Fruit fly (Drosophila melanogaster) whole organism, pupa: ENCODE measurements around the gene Smug.

Experiments
- CG8301 ChIP-seq: fragments of 200-800 bp; sonication (Bioruptor generic); optimal IDR thresholded peaks from 2 replicates; lab custom pipeline; 2018; ENCODE audit warnings: missing biosample characterization, mild to moderate bottlenecking, missing genetic modification characterization
- CG9948 ChIP-seq: fragments of 200-800 bp; sonication (Bioruptor generic); optimal IDR thresholded peaks from 2 replicates; lab custom pipeline; 2018; ENCODE audit warnings: missing biosample characterization, mild to moderate bottlenecking, missing genetic modification characterization, moderate library complexity
- EcR ChIP-seq: fragments of 200-800 bp; sonication (Bioruptor generic); optimal IDR thresholded peaks from 3 replicates; lab custom pipeline; 2019; ENCODE audit warnings: missing biosample characterization, missing genetic modification characterization, mild to moderate bottlenecking, moderate library complexity, missing genetic modification reagents
- Pif1B ChIP-seq: fragments of 200-800 bp; sonication (Bioruptor generic); optimal IDR thresholded peaks from 3 replicates; lab custom pipeline; 2016; ENCODE audit warnings: missing biosample characterization, missing genetic modification characterization
- Snoo ChIP-seq: fragments of 200-800 bp; sonication (Bioruptor generic); optimal IDR thresholded peaks from 3 replicates; lab custom pipeline; 2017; ENCODE audit warnings: missing biosample characterization, mild to moderate bottlenecking, missing genetic modification characterization, inconsistent platforms
- rn ChIP-seq: fragments of 200-800 bp; sonication (Bioruptor generic); IDR thresholded peaks from 2 replicates; pipeline ENCODE4 v1.3.6; 2022; ENCODE audit warnings: missing biosample characterization, missing genetic modification characterization

DNA sequence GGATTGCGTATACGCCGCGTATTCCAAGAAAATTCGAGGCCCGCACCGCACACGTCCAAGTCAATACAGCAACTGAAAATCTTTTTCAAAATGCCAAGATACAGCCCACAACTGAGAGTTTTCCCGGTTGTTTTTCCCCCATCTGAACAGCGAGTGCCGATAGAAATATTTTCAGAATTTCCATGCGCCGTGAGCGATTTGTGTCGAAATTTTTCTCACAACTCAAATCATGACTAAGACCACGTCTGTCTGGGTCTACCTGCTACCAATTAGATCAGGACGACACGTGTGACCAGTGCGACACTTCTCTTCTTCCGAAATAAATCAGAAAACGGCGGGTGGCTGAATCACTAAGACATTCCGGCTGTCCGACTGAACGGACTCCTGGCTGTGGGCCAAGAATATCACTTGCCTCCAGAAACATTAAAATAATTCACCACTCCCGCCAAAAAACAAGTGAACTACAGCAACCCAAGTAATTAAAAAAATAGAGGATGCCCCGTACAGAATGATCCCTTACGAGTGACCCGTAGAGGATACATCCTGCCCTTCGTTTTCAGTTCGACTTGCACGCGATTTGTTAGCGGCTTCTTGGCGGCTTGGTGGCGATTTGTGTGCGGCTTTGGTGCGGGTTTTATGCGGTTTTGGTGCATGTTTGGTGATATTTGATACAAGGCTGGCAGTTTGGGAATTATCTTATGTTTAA lies 24.9 kb upstream of the Smug start, which contains the start of gene cher:
- TF ChIP-seq Pif1B (GFP tag; lab: Kevin White, UChicago) (no peak), EcR (GFP tag; lab: Kevin White, UChicago) (no peak), CG9948 (tag; lab: Kevin White, UChicago) (no peak), Snoo (tag; lab: Kevin White, UChicago) (no peak), CG8301 (tag; lab: Kevin White, UChicago) (no peak), rn (GFP tag; lab: Robert Waterston, UW) (no peak)
